Fruit fly (Drosophila melanogaster): ENCODE results near the gene Eph.

Eph gene

dm6 chr4:663055-663670 lies 52.7 kb downstream of the Eph start, which contains the start of the genes CG46466 and Slip1 (continued):
- TF ChIP-seq mam (GFP tag; optimal IDR thresholded peaks at IDR 0.05) (peak; percentile 9), bsh (GFP tag; optimal IDR thresholded peaks at IDR 0.05) (peak in 1 of 2 experiments; percentile 11), gem (tag; optimal IDR thresholded peaks at IDR 0.05) (peak; percentile 57), CG6689 (GFP tag; IDR thresholded peaks at IDR 0.05) (no peak), BEAF-32 (GFP tag; optimal IDR thresholded peaks at IDR 0.05) (peak; percentile 73), Atf-2 (GFP tag; optimal IDR thresholded peaks at IDR 0.05) (no peak), H15 (GFP tag; IDR thresholded peaks at IDR 0.05) (no peak), Meics (GFP tag; optimal IDR thresholded peaks at IDR 0.05) (peak; percentile 22), CG17361 (GFP tag; IDR thresholded peaks at IDR 0.05) (peak; percentile 78; the same call in 1 of the 3 replicates), Dref (GFP tag; IDR thresholded peaks at IDR 0.05) (peak; percentile 61), HmgZ (tag; optimal IDR thresholded peaks at IDR 0.05) (peak; percentile 25), CoRest (tag; optimal IDR thresholded peaks at IDR 0.05) (peak; percentile 59), unpg (GFP tag; optimal IDR thresholded peaks at IDR 0.05) (peak; percentile 3), Dfd (GFP tag; optimal IDR thresholded peaks at IDR 0.05) (peak in 1 of 2 experiments; percentile 75), CG18764 (GFP tag; optimal IDR thresholded peaks at IDR 0.05) (peak; percentile 12), Sox100B (GFP tag; optimal IDR thresholded peaks at IDR 0.05) (peak; percentile 13), Eip74EF (GFP tag; optimal IDR thresholded peaks at IDR 0.05) (peak in 1 of 2 experiments; percentile 62), CG7357 (GFP tag; IDR thresholded peaks at IDR 0.05) (peak; percentile 94), Blimp-1 (GFP tag; optimal IDR thresholded peaks at IDR 0.05) (no peak), Lpt (GFP tag; optimal IDR thresholded peaks at IDR 0.05) (no peak), CG34224 (GFP tag; IDR thresholded peaks at IDR 0.05; ENCODE audit: partially characterized antibody) (0 out of 3 replicates have a peak, but pooled peaks have one; percentile 2), CG1024 (GFP tag; IDR thresholded peaks at IDR 0.05) (peak; percentile 94), CG32767 (GFP tag; IDR thresholded peaks at IDR 0.05) (peak; percentile 42; the same call in 1 of the 2 replicates), HLH54F (GFP tag; optimal IDR thresholded peaks at IDR 0.05) (peak; percentile 8), nau (GFP tag; optimal IDR thresholded peaks at IDR 0.05) (no peak), CG8290 (GFP tag; optimal IDR thresholded peaks at IDR 0.05) (peak; percentile 15), CG8290 (tag; optimal IDR thresholded peaks at IDR 0.05) (peak in 1 of 2 experiments; percentile 23), D19B (GFP tag; optimal IDR thresholded peaks at IDR 0.05) (no peak), CHES-1-like (GFP tag; optimal IDR thresholded peaks at IDR 0.05) (no peak), CG13424 (tag; optimal IDR thresholded peaks at IDR 0.05) (peak; percentile 33), D19A (tag; optimal IDR thresholded peaks at IDR 0.05) (peak; percentile 36), Lhr (GFP tag; optimal IDR thresholded peaks at IDR 0.05) (peak; percentile 42), bbx (GFP tag; IDR thresholded peaks at IDR 0.05; ENCODE audit: partially characterized antibody) (no peak), CG13287 (GFP tag; IDR thresholded peaks at IDR 0.05; ENCODE audit: partially characterized antibody) (no peak), CG4617 (GFP tag; optimal IDR thresholded peaks at IDR 0.05; ENCODE audit: borderline replicate concordance) (peak; percentile 13), ftz-f1 (GFP tag; optimal IDR thresholded peaks at IDR 0.05) (no peak), CG10267 (tag; optimal IDR thresholded peaks at IDR 0.05) (peak; percentile 25), dpn (GFP tag; optimal IDR thresholded peaks at IDR 0.05) (peak in 1 of 2 experiments; percentile 18), cato (GFP tag; optimal IDR thresholded peaks at IDR 0.05; ENCODE audit: borderline replicate concordance) (no peak), tio (GFP tag; optimal IDR thresholded peaks at IDR 0.05) (peak; percentile 56), ssp (GFP tag; IDR thresholded peaks at IDR 0.05) (peak; percentile 97), CG14710 (tag; optimal IDR thresholded peaks at IDR 0.05) (peak; percentile 62), Nf-YC (tag; optimal IDR thresholded peaks at IDR 0.05) (no peak), Jarid2 (GFP tag; optimal IDR thresholded peaks at IDR 0.05) (no peak), ab (GFP tag; optimal IDR thresholded peaks at IDR 0.05) (no peak), CG16813 (GFP tag; IDR thresholded peaks at IDR 0.05; ENCODE audit: partially characterized antibody) (0 out of 3 replicates have a peak, but pooled peaks have one; percentile 38), nerfin-2 (GFP tag; IDR thresholded peaks at IDR 0.05; ENCODE audit: partially characterized antibody) (no peak), CG9797 (GFP tag; optimal IDR thresholded peaks at IDR 0.05) (peak; percentile 24)
